Worm (Caenorhabditis elegans): Measurements from ENCODE around the gene pqn-91.

pqn-91 gene

ce11 chrIV:15291607-15292006 is at the start of gene pqn-91:
pqn-91 (plus strand) TSS chrIV:15291907.
- TF ChIP-seq zip-5 (tag; optimal IDR thresholded peaks at IDR 0.05), result no peak
- TF ChIP-seq hlh-30 (tag; optimal IDR thresholded peaks at IDR 0.05; ENCODE audit: insufficient read depth), result no peak
- TF ChIP-seq elt-2 (tag; optimal IDR thresholded peaks at IDR 0.05), result no peak
- no peak for TF ChIP-seq dve-1 (tag; optimal IDR thresholded peaks at IDR 0.05)
- TF ChIP-seq madf-2 (tag; optimal IDR thresholded peaks at IDR 0.05), result no peak
- TF ChIP-seq C38D4.7 (GFP tag; optimal IDR thresholded peaks at IDR 0.05), result no peak
- TF ChIP-seq lin-11 (tag; optimal IDR thresholded peaks at IDR 0.05), result no peak
- TF ChIP-seq ztf-16 (tag; optimal IDR thresholded peaks at IDR 0.05), result no peak
- TF ChIP-seq ceh-30 (tag; optimal IDR thresholded peaks at IDR 0.05), result no peak
- TF ChIP-seq hlh-6 (tag; optimal IDR thresholded peaks at IDR 0.05), result no peak
- no peak for TF ChIP-seq ceh-48 (tag; optimal IDR thresholded peaks at IDR 0.05)
- no peak for TF ChIP-seq sdc-2 (tag; optimal IDR thresholded peaks at IDR 0.05)
- TF ChIP-seq ceh-19 (GFP tag; optimal IDR thresholded peaks at IDR 0.05), result no peak
- no peak for TF ChIP-seq ceh-24 (tag; optimal IDR thresholded peaks at IDR 0.05)
- no peak for TF ChIP-seq pax-1 (tag; optimal IDR thresholded peaks at IDR 0.05)
- no peak for TF ChIP-seq sox-2 (GFP tag; IDR thresholded peaks at IDR 0.05)
- no peak for TF ChIP-seq rnt-1 (tag; optimal IDR thresholded peaks at IDR 0.05)
- no peak for TF ChIP-seq unc-3 (GFP tag; conservative IDR thresholded peaks at IDR 0.05)
- TF ChIP-seq unc-3 (tag; optimal IDR thresholded peaks at IDR 0.05), result no peak
- no peak for TF ChIP-seq F13H6.1 (tag; optimal IDR thresholded peaks at IDR 0.05)

- TF ChIP-seq ttx-3 (tag; optimal IDR thresholded peaks at IDR 0.05) (no peak), eyg-1 (tag; optimal IDR thresholded peaks at IDR 0.05) (no peak)
Observed at ce11 chrIV:15245655-15246054, 46.1 kb upstream of the pqn-91 start, which contains the start of gene Y73F8A.36. Y73F8A.36 (plus strand) TSS chrIV:15245955.

- TF ChIP-seq ceh-34 (tag; optimal IDR thresholded peaks at IDR 0.05) (no peak), unc-55 (GFP tag; optimal IDR thresholded peaks at IDR 0.05) (no peak), C38D4.7 (GFP tag; optimal IDR thresholded peaks at IDR 0.05) (no peak), C08G9.2 (tag; optimal IDR thresholded peaks at IDR 0.05) (no peak), Y22D7AL.16 (tag; optimal IDR thresholded peaks at IDR 0.05) (no peak), lin-11 (tag; optimal IDR thresholded peaks at IDR 0.05) (no peak), mec-3 (tag; optimal IDR thresholded peaks at IDR 0.05; ENCODE audit: borderline replicate concordance) (no peak), tbx-7 (tag; optimal IDR thresholded peaks at IDR 0.05) (no peak), unc-42 (tag; optimal IDR thresholded peaks at IDR 0.05) (no peak), F13H6.1 (tag; optimal IDR thresholded peaks at IDR 0.05) (no peak), che-1 (tag; optimal IDR thresholded peaks at IDR 0.05) (no peak), nhr-232 (tag; optimal IDR thresholded peaks at IDR 0.05) (no peak), ets-4 (tag; optimal IDR thresholded peaks at IDR 0.05) (no peak), ref-2 (tag; optimal IDR thresholded peaks at IDR 0.05) (no peak), sdc-2 (tag; optimal IDR thresholded peaks at IDR 0.05) (no peak), pha-2 (tag; optimal IDR thresholded peaks at IDR 0.05) (no peak), odd-2 (tag; optimal IDR thresholded peaks at IDR 0.05) (no peak), hlh-13 (GFP tag; optimal IDR thresholded peaks at IDR 0.05) (no peak)
Observed at ce11 chrIV:15251075-15251474, 40.6 kb upstream of the pqn-91 start.

- TF ChIP-seq nhr-11 (tag; optimal IDR thresholded peaks at IDR 0.05) (no peak), syd-9 (tag; optimal IDR thresholded peaks at IDR 0.05) (no peak), ets-4 (tag; optimal IDR thresholded peaks at IDR 0.05) (no peak), pha-4 (tag; optimal IDR thresholded peaks at IDR 0.05) (no peak)
Observed at ce11 chrIV:15252157-15252556, 39.5 kb upstream of the pqn-91 start, which contains the start of gene srj-42. srj-42 (minus strand) TSS chrIV:15252257.

All from whole organism, late embryonic.